Worm (Caenorhabditis elegans): ENCODE data around the gene C08G9.2.

C08G9.2 gene

ce11 chrIV:7633020-7633419, 39.8 kb downstream of the C08G9.2 start, which contains the start of gene plp-1:
TSS of gene plp-1 (plus strand) at chrIV:7633360.
- no peak for TF ChIP-seq tlf-1 (GFP tag; optimal IDR thresholded peaks at IDR 0.05)
- TF ChIP-seq ceh-100 (GFP tag; IDR thresholded peaks at IDR 0.05) = no peak
- TF ChIP-seq madf-6 (GFP tag; IDR thresholded peaks at IDR 0.05) = 0 out of 2 replicates have a peak, but pooled peaks have one; percentile 5

- TF ChIP-seq him-1 (tag; optimal IDR thresholded peaks at IDR 0.05) (peak; percentile 29), nfya-2 (GFP tag; IDR thresholded peaks at IDR 0.05) (no peak), efl-1 (GFP tag; optimal IDR thresholded peaks at IDR 0.05) (peak; percentile 62), madf-6 (GFP tag; IDR thresholded peaks at IDR 0.05) (peak; percentile 20; the same call in 1 of the 2 replicates), ztf-18 (tag; optimal IDR thresholded peaks at IDR 0.05) (no peak), lir-1 (GFP tag; conservative IDR thresholded peaks at IDR 0.05) (no peak), lin-54 (GFP tag; optimal IDR thresholded peaks at IDR 0.05) (peak; percentile 62), mcd-1 (GFP tag; IDR thresholded peaks at IDR 0.05) (no peak), lin-35 (GFP tag; optimal IDR thresholded peaks at IDR 0.05) (peak in 2 of 3 experiments; percentile 11 to 81), dpl-1 (GFP tag; optimal IDR thresholded peaks at IDR 0.05) (peak; percentile 63), snpc-4 (GFP tag; optimal IDR thresholded peaks at IDR 0.05) (no peak), snpc-4 (tag; optimal IDR thresholded peaks at IDR 0.05) (peak in 2 of 4 experiments; percentile 2 to 15), tbx-9 (tag; optimal IDR thresholded peaks at IDR 0.05; ENCODE audit: borderline replicate concordance) (no peak)
Observed at ce11 chrIV:7632535-7632934, 40.2 kb downstream of the C08G9.2 start, which contains the start of gene F45E4.6. TSS of gene F45E4.6 (minus strand) at chrIV:7632548.

- no peak for TF ChIP-seq die-1 (tag; optimal IDR thresholded peaks at IDR 0.05)
- peak; percentile 15 for TF ChIP-seq ceh-27 (GFP tag; optimal IDR thresholded peaks at IDR 0.05)
Observed at ce11 chrIV:7628942-7629341, 43.8 kb downstream of the C08G9.2 start, which contains the start of gene F45E4.5. TSS of gene F45E4.5 (minus strand) at chrIV:7629042.

ce11 chrIV:7623868-7624267, 48.9 kb downstream of the C08G9.2 start:
- TF ChIP-seq attf-5 (GFP tag; optimal IDR thresholded peaks at IDR 0.05) (no peak), hrde-1 (tag; optimal IDR thresholded peaks at IDR 0.05; ENCODE audit: borderline replicate concordance) (no peak), F57C9.4 (tag; optimal IDR thresholded peaks at IDR 0.05) (no peak), egl-18 (GFP tag; IDR thresholded peaks at IDR 0.05) (no peak), ztf-6 (GFP tag; IDR thresholded peaks at IDR 0.05) (no peak), athp-1 (tag; optimal IDR thresholded peaks at IDR 0.05) (no peak), rec-8 (tag; optimal IDR thresholded peaks at IDR 0.05) (no peak), lsl-1 (GFP tag; optimal IDR thresholded peaks at IDR 0.05) (no peak), rpc-1 (optimal IDR thresholded peaks at IDR 0.05) (no peak), rpc-1 (tag; optimal IDR thresholded peaks at IDR 0.05) (no peak), pbrm-1 (GFP tag; IDR thresholded peaks at IDR 0.05) (no peak), T26A5.8 (tag; optimal IDR thresholded peaks at IDR 0.05) (no peak)

DNA sequence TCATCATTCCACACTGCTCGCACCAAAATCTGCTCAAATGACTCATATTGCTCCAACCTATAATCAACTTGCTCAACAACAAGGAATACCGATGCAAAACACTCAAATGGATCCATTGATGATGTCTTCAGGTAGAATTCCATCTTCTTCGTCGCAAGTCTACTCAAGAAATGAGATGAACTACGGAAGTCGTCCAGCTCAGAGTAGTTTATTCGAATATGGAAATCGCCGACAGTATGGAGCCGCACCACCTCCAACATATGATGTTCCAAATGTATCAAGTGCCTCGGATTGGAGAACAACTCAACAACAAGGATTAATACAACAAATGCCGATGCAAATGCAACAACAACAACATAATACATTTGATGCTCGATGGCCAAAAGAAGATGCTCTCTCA, 49.7 kb downstream of the C08G9.2 start:
- TF ChIP-seq mel-28 (tag; optimal IDR thresholded peaks at IDR 0.05; ENCODE audit: borderline replicate concordance) = no peak
- TF ChIP-seq rec-8 (tag; optimal IDR thresholded peaks at IDR 0.05) = no peak
- TF ChIP-seq hlh-26 (GFP tag; conservative IDR thresholded peaks at IDR 0.05) = no peak
- no peak for TF ChIP-seq pbrm-1 (GFP tag; IDR thresholded peaks at IDR 0.05)
- no peak for TF ChIP-seq xnd-1 (tag; optimal IDR thresholded peaks at IDR 0.05)
- TF ChIP-seq F55B11.4 (tag; optimal IDR thresholded peaks at IDR 0.05; ENCODE audit: borderline replicate concordance, insufficient read depth) = no peak
- no peak for TF ChIP-seq aptf-2 (GFP tag; conservative IDR thresholded peaks at IDR 0.05)
- no peak for TF ChIP-seq madf-3 (GFP tag; IDR thresholded peaks at IDR 0.05)
- no peak for TF ChIP-seq ceh-91 (GFP tag; IDR thresholded peaks at IDR 0.05)
- TF ChIP-seq ceh-27 (GFP tag; optimal IDR thresholded peaks at IDR 0.05) = no peak
- no peak for TF ChIP-seq ekl-4 (GFP tag; IDR thresholded peaks at IDR 0.05)
- no peak for TF ChIP-seq lir-1 (GFP tag; conservative IDR thresholded peaks at IDR 0.05)
- no peak for TF ChIP-seq madf-8 (GFP tag; conservative IDR thresholded peaks at IDR 0.05)
- TF ChIP-seq lin-54 (GFP tag; optimal IDR thresholded peaks at IDR 0.05) = no peak
- TF ChIP-seq F49E8.2 (tag; optimal IDR thresholded peaks at IDR 0.05; ENCODE audit: insufficient read depth) = no peak
- TF ChIP-seq nhr-120 (GFP tag; IDR thresholded peaks at IDR 0.05) = no peak
- no peak for TF ChIP-seq B0261.1 (tag; optimal IDR thresholded peaks at IDR 0.05)
- TF ChIP-seq F22D6.2 (tag; optimal IDR thresholded peaks at IDR 0.05) = no peak
- no peak for TF ChIP-seq tlf-1 (GFP tag; optimal IDR thresholded peaks at IDR 0.05)
- no peak for TF ChIP-seq unc-62 (GFP tag; optimal IDR thresholded peaks at IDR 0.05)
